Fruit fly (Drosophila melanogaster) whole organism, embryonic: ENCODE data around the gene CG15522.

Experiments used
- Antp ChIP-seq: fragments of 200-800 bp; sonication (Bioruptor generic); optimal IDR thresholded peaks from 3 replicates; lab custom pipeline; 2016; ENCODE audit warnings: missing biosample characterization, missing genetic modification characterization
- Atf6 ChIP-seq: fragments of 200-800 bp; sonication (Bioruptor generic); IDR thresholded peaks from 2 replicates; pipeline ENCODE4 v1.3.6; 2022; ENCODE audit warnings: missing biosample characterization, missing genetic modification characterization
- BEAF-32 ChIP-seq: fragments of 200-800 bp; sonication (Bioruptor generic); optimal IDR thresholded peaks from 3 replicates; lab custom pipeline; 2017; ENCODE audit warnings: missing biosample characterization, missing genetic modification characterization, mild to moderate bottlenecking, moderate library complexity, missing genetic modification reagents
- CG10209 ChIP-seq: fragments of 200-800 bp; sonication (Bioruptor generic); optimal IDR thresholded peaks from 3 replicates; lab custom pipeline; 2017; ENCODE audit warnings: missing biosample characterization, mild to moderate bottlenecking, missing genetic modification characterization, missing genetic modification reagents
- CG10366 ChIP-seq: fragments of 200-800 bp; sonication (Bioruptor generic); IDR thresholded peaks from 2 replicates; pipeline ENCODE4 v1.3.6; 2022; ENCODE audit warnings: missing biosample characterization, missing genetic modification characterization
- CG10462 ChIP-seq: fragments of 200-800 bp; sonication (Bioruptor generic); optimal IDR thresholded peaks from 2 replicates; lab custom pipeline; 2016; ENCODE audit warnings: missing biosample characterization, missing genetic modification characterization
- CG11398 ChIP-seq: fragments of 200-800 bp; sonication (Bioruptor generic); optimal IDR thresholded peaks from 2 replicates; lab custom pipeline; 2016; ENCODE audit warnings: missing biosample characterization, missing genetic modification characterization
- CG13123 ChIP-seq: fragments of 200-800 bp; sonication (Bioruptor generic); optimal IDR thresholded peaks from 2 replicates; lab custom pipeline; 2016; ENCODE audit warnings: missing biosample characterization, missing genetic modification characterization
- CG1647 ChIP-seq: fragments of 200-800 bp; sonication (Bioruptor generic); optimal IDR thresholded peaks from 3 replicates; lab custom pipeline; 2016; ENCODE audit warnings: missing biosample characterization, missing genetic modification characterization
- CG2875 ChIP-seq: fragments of 200-800 bp; sonication (Bioruptor generic); optimal IDR thresholded peaks from 2 replicates; lab custom pipeline; 2017; ENCODE audit warnings: missing biosample characterization, mild to moderate bottlenecking, missing genetic modification characterization, missing genetic modification reagents
- CG3163 ChIP-seq: fragments of 200-800 bp; sonication (Bioruptor generic); optimal IDR thresholded peaks from 3 replicates; lab custom pipeline; 2016; ENCODE audit warnings: missing biosample characterization, missing genetic modification characterization
- CG4404 ChIP-seq: fragments of 200-800 bp; sonication (Bioruptor generic); IDR thresholded peaks from 2 replicates; pipeline ENCODE4 v1.3.6; 2022; ENCODE audit warnings: missing biosample characterization, missing genetic modification characterization
- CG6689 ChIP-seq: fragments of 200-800 bp; sonication (Bioruptor generic); IDR thresholded peaks from 2 replicates; pipeline ENCODE4 v1.3.6; 2022; ENCODE audit warnings: missing biosample characterization, missing genetic modification characterization
- CG7745 ChIP-seq: fragments of 200-800 bp; sonication (Bioruptor generic); optimal IDR thresholded peaks from 2 replicates; lab custom pipeline; 2018; ENCODE audit warnings: missing biosample characterization, mild to moderate bottlenecking, missing genetic modification characterization, moderate library complexity
- CG9727 ChIP-seq: fragments of 200-800 bp; sonication (Bioruptor generic); optimal IDR thresholded peaks from 3 replicates; lab custom pipeline; 2017; ENCODE audit warnings: missing biosample characterization, mild to moderate bottlenecking, missing genetic modification characterization
- Deaf1 ChIP-seq: fragments of 200-800 bp; optimal IDR thresholded peaks from 3 replicates; lab custom pipeline; 2019; ENCODE audit warnings: missing biosample characterization, mild to moderate bottlenecking, missing genetic modification characterization, moderate library complexity
- Dll ChIP-seq: fragments of 200-800 bp; sonication (Bioruptor generic); IDR thresholded peaks from 4 replicates; pipeline ENCODE4 v1.3.6; 2022; ENCODE audit warnings: missing biosample characterization, missing genetic modification characterization; ENCODE audit not compliant: partially characterized antibody
- GATAe ChIP-seq: fragments of 200-800 bp; sonication (Bioruptor generic); conservative IDR thresholded peaks from 2 replicates; pipeline ENCODE4 v1.3.6; 2022; ENCODE audit warnings: missing biosample characterization, missing genetic modification characterization
- Gsc ChIP-seq: fragments of 200-800 bp; sonication (Bioruptor generic); IDR thresholded peaks from 2 replicates; pipeline ENCODE4 v1.3.6; 2022; ENCODE audit warnings: missing biosample characterization, missing genetic modification characterization
- Hmx ChIP-seq: fragments of 200-800 bp; sonication (Bioruptor generic); optimal IDR thresholded peaks from 2 replicates; lab custom pipeline; 2016; ENCODE audit warnings: missing biosample characterization, missing genetic modification characterization
- Hr39 ChIP-seq: fragments of >200 bp; optimal IDR thresholded peaks from 2 replicates; lab custom pipeline; 2017
- Hr78 ChIP-seq, 2 experiments: fragments of 200-800 bp in 1 of 2; fragments of >200 bp in 1 of 2; sonication (Bioruptor generic) in 1 of 2; optimal IDR thresholded peaks; 2 replicates each; lab custom pipeline; 2017 to 2019; ENCODE audit warnings: missing biosample characterization in 2 of 2, missing genetic modification characterization in 2 of 2, mild to moderate bottlenecking in 1 of 2, moderate library complexity in 1 of 2
- Med ChIP-seq: fragments of 200-800 bp; sonication (Bioruptor generic); peaks from one replicate; lab custom pipeline; 2016; ENCODE audit warnings: missing biosample characterization, missing genetic modification characterization, mild to moderate bottlenecking, inconsistent platforms, moderate library complexity
- NC2α ChIP-seq: fragments of 200-800 bp; sonication (Bioruptor generic); optimal IDR thresholded peaks from 2 replicates; lab custom pipeline; 2016; ENCODE audit warnings: missing biosample characterization, missing genetic modification characterization
- Neu2 ChIP-seq: fragments of 200-800 bp; sonication (Bioruptor generic); optimal IDR thresholded peaks from 3 replicates; lab custom pipeline; 2016; ENCODE audit warnings: missing biosample characterization, missing genetic modification characterization, borderline replicate concordance
- Nf-YB ChIP-seq: fragments of 200-800 bp; sonication (Bioruptor generic); optimal IDR thresholded peaks from 3 replicates; lab custom pipeline; 2019; ENCODE audit warnings: missing biosample characterization, mild to moderate bottlenecking, missing genetic modification characterization, moderate library complexity
- Oli ChIP-seq: fragments of 200-800 bp; sonication (Bioruptor generic); optimal IDR thresholded peaks from 2 replicates; lab custom pipeline; 2018; ENCODE audit warnings: missing biosample characterization, mild to moderate bottlenecking, missing genetic modification characterization, moderate library complexity
- Opbp ChIP-seq: fragments of 200-800 bp; sonication (Bioruptor generic); IDR thresholded peaks from 3 replicates; pipeline ENCODE4 v1.3.6; 2022; ENCODE audit warnings: missing biosample characterization, missing genetic modification characterization; ENCODE audit not compliant: partially characterized antibody
- Poxn ChIP-seq: fragments of 200-800 bp; sonication (Bioruptor generic); IDR thresholded peaks from 2 replicates; pipeline ENCODE4 v1.3.6; 2022; ENCODE audit warnings: missing biosample characterization, missing genetic modification characterization
- Scr ChIP-seq: fragments of 200-800 bp; sonication (Bioruptor generic); IDR thresholded peaks from 2 replicates; pipeline ENCODE4 v1.3.6; 2022; ENCODE audit warnings: missing biosample characterization, missing genetic modification characterization; ENCODE audit not compliant: partially characterized antibody
- Six4 ChIP-seq: fragments of 200-800 bp; sonication (Bioruptor generic); optimal IDR thresholded peaks from 2 replicates; lab custom pipeline; 2016; ENCODE audit warnings: missing biosample characterization, missing genetic modification characterization
- Spps ChIP-seq: fragments of 200-800 bp; sonication (Bioruptor generic); optimal IDR thresholded peaks from 2 replicates; lab custom pipeline; 2018; ENCODE audit warnings: missing biosample characterization, mild to moderate bottlenecking, missing genetic modification characterization
- al ChIP-seq: fragments of 200-800 bp; sonication (Bioruptor generic); IDR thresholded peaks from 2 replicates; pipeline ENCODE4 v1.3.6; 2022; ENCODE audit warnings: missing biosample characterization, missing genetic modification characterization
- chif ChIP-seq, 2 experiments: fragments of 200-800 bp; sonication (Bioruptor generic); optimal IDR thresholded peaks; 3 replicates each; lab custom pipeline; 2016; ENCODE audit warnings: missing biosample characterization in 2 of 2, missing genetic modification characterization in 2 of 2
- ci ChIP-seq: fragments of 200-800 bp; sonication (Bioruptor generic); IDR thresholded peaks from 3 replicates; pipeline ENCODE4 v1.3.6; 2022; ENCODE audit warnings: missing biosample characterization, missing genetic modification characterization
- da ChIP-seq: fragments of 200-800 bp; sonication (Bioruptor generic); optimal IDR thresholded peaks from 2 replicates; lab custom pipeline; 2016; ENCODE audit warnings: missing biosample characterization, missing genetic modification characterization
- dm ChIP-seq: fragments of 200-800 bp; sonication (Bioruptor generic); optimal IDR thresholded peaks from 3 replicates; lab custom pipeline; 2016; ENCODE audit warnings: missing biosample characterization, missing genetic modification characterization
- dpn ChIP-seq, 2 experiments: fragments of 200-800 bp; sonication (Bioruptor generic); optimal IDR thresholded peaks; 3 replicates each; lab custom pipeline; 2016; ENCODE audit warnings: missing biosample characterization in 2 of 2, missing genetic modification characterization in 2 of 2
- fd3F ChIP-seq: fragments of 200-800 bp; sonication (Bioruptor generic); optimal IDR thresholded peaks from 2 replicates; lab custom pipeline; 2018; ENCODE audit warnings: missing biosample characterization, mild to moderate bottlenecking, missing genetic modification characterization, moderate library complexity
- gem ChIP-seq: fragments of 200-800 bp; sonication (Bioruptor generic); optimal IDR thresholded peaks from 2 replicates; lab custom pipeline; 2019; ENCODE audit warnings: missing biosample characterization, mild to moderate bottlenecking, missing genetic modification characterization, moderate library complexity
- lmd ChIP-seq: fragments of 200-800 bp; sonication (Bioruptor generic); IDR thresholded peaks from 2 replicates; pipeline ENCODE4 v1.3.6; 2022; ENCODE audit warnings: missing biosample characterization, missing genetic modification characterization
- mam ChIP-seq: fragments of 200-800 bp; sonication (Bioruptor generic); optimal IDR thresholded peaks from 3 replicates; lab custom pipeline; 2016; ENCODE audit warnings: missing biosample characterization, missing genetic modification characterization
- nmo ChIP-seq: fragments of 200-800 bp; sonication (Bioruptor generic); optimal IDR thresholded peaks from 2 replicates; lab custom pipeline; 2018; ENCODE audit warnings: missing biosample characterization, mild to moderate bottlenecking, missing genetic modification characterization, moderate library complexity
- pb ChIP-seq: fragments of 200-800 bp; sonication (Bioruptor generic); optimal IDR thresholded peaks from 3 replicates; lab custom pipeline; 2016; ENCODE audit warnings: missing biosample characterization, missing genetic modification characterization
- repo ChIP-seq: fragments of 200-800 bp; sonication (Bioruptor generic); optimal IDR thresholded peaks from 2 replicates; lab custom pipeline; 2016; ENCODE audit warnings: missing biosample characterization, missing genetic modification characterization
- sc ChIP-seq, 3 experiments: fragments of >200 bp in 2 of 3; fragments of 200-800 bp in 1 of 3; sonication (Bioruptor generic) in 1 of 3; optimal IDR thresholded peaks; 2 replicates in 2 of 3; 3 replicates in 1 of 3; lab custom pipeline; 2017; ENCODE audit warnings: mild to moderate bottlenecking in 1 of 3, missing biosample characterization in 1 of 3, missing genetic modification characterization in 1 of 3, missing genetic modification reagents in 1 of 3
- schlank ChIP-seq: fragments of 200-800 bp; sonication (Bioruptor generic); optimal IDR thresholded peaks from 2 replicates; lab custom pipeline; 2018; ENCODE audit warnings: missing biosample characterization, mild to moderate bottlenecking, missing genetic modification characterization
- trem ChIP-seq: fragments of 200-800 bp; optimal IDR thresholded peaks from 3 replicates; lab custom pipeline; 2019; ENCODE audit warnings: missing biosample characterization, mild to moderate bottlenecking, missing genetic modification characterization, moderate library complexity
- unc-4 ChIP-seq: fragments of 200-800 bp; sonication (Bioruptor generic); IDR thresholded peaks from 2 replicates; pipeline ENCODE4 v1.3.6; 2022; ENCODE audit warnings: missing biosample characterization, missing genetic modification characterization; ENCODE audit not compliant: partially characterized antibody
- z ChIP-seq: fragments of 200-800 bp; sonication (Bioruptor generic); IDR thresholded peaks from 3 replicates; pipeline ENCODE4 v1.3.6; 2022; ENCODE audit warnings: missing biosample characterization, missing genetic modification characterization
- zf30C ChIP-seq: fragments of 200-800 bp; sonication (Bioruptor generic); optimal IDR thresholded peaks from 3 replicates; lab custom pipeline; 2018; ENCODE audit warnings: missing biosample characterization, mild to moderate bottlenecking, missing genetic modification characterization

CG15522 gene

dm6 chr3R:29894393-29894792 is 32.7 kb upstream of the CG15522 start (continued):
- TF ChIP-seq Hr39 (lab: Kevin White, UChicago) (no peak), gem (tag; lab: Kevin White, UChicago) (peak; percentile 78), zf30C (no peak), GATAe (no peak), Nf-YB (GFP tag; lab: Kevin White, UChicago) (peak; percentile 21), chif (GFP tag; optimal IDR thresholded peaks at IDR 0.05; lab: Kevin White, UChicago) (peak in 1 of 2 experiments; percentile 9), Gsc (GFP tag; lab: Robert Waterston, UW) (no peak), dm (no peak), dpn (GFP tag; optimal IDR thresholded peaks at IDR 0.05; lab: Kevin White, UChicago) (peak; percentile 60 to 64), CG6689 (GFP tag; lab: Robert Waterston, UW) (peak; percentile 53; the same call in 1 of the 2 replicates), repo (GFP tag; lab: Kevin White, UChicago) (no peak), ci (GFP tag; lab: Robert Waterston, UW) (0 out of 3 replicates have a peak, but pooled peaks have one; percentile 39), CG7745 (tag; lab: Kevin White, UChicago) (no peak), Dll (GFP tag; lab: Robert Waterston, UW) (no peak), pb (GFP tag; lab: Kevin White, UChicago) (peak; percentile 20), BEAF-32 (GFP tag; lab: Kevin White, UChicago) (no peak), nmo (GFP tag; lab: Kevin White, UChicago) (peak; percentile 62), CG11398 (GFP tag; lab: Kevin White, UChicago) (no peak), CG10366 (GFP tag; lab: Robert Waterston, UW) (peak; percentile 60), schlank (tag; lab: Kevin White, UChicago) (peak; percentile 18), fd3F (GFP tag; lab: Kevin White, UChicago) (peak; percentile 63), Hmx (GFP tag; lab: Kevin White, UChicago) (no peak), z (GFP tag; lab: Robert Waterston, UW) (no peak), CG3163 (no peak), al (GFP tag; lab: Robert Waterston, UW) (peak; percentile 76), Spps (tag; lab: Kevin White, UChicago) (no peak), sc (optimal IDR thresholded peaks at IDR 0.05; lab: Kevin White, UChicago) (no peak), sc (GFP tag; optimal IDR thresholded peaks at IDR 0.05; lab: Kevin White, UChicago) (no peak), trem (no peak), CG1647 (GFP tag; lab: Kevin White, UChicago) (no peak), Antp (GFP tag; lab: Kevin White, UChicago) (peak; percentile 22), lmd (peak; percentile 81), unc-4 (GFP tag; lab: Robert Waterston, UW) (no peak), CG10209 (GFP tag; lab: Kevin White, UChicago) (peak; percentile 57), Opbp (GFP tag; lab: Robert Waterston, UW) (no peak), CG4404 (peak; percentile 32; the same call in 1 of the 2 replicates), NC2α (no peak), CG9727 (GFP tag; lab: Kevin White, UChicago) (peak; percentile 34), Med (peak; percentile 90), Neu2 (no peak), Six4 (peak; percentile 31), CG13123 (no peak), Deaf1 (tag; lab: Kevin White, UChicago) (peak; percentile 33), CG10462 (GFP tag; lab: Kevin White, UChicago) (no peak), da (GFP tag; lab: Kevin White, UChicago) (no peak), Poxn (GFP tag; lab: Robert Waterston, UW) (no peak), Hr78 (GFP tag; optimal IDR thresholded peaks at IDR 0.05; lab: Kevin White, UChicago) (no peak), Oli (tag; lab: Kevin White, UChicago) (peak; percentile 73), Atf6 (GFP tag; lab: Robert Waterston, UW) (peak; percentile 73), CG2875 (GFP tag; lab: Kevin White, UChicago) (no peak), mam (peak; percentile 51), Scr (GFP tag; lab: Robert Waterston, UW) (no peak)
